Worm (Caenorhabditis elegans) whole organism, L2 larva: Measurements from ENCODE around the gene C10B5.3.

Experiments used
- egl-27 ChIP-seq: sonication (generic microtip); optimal IDR thresholded peaks from 3 replicates; lab custom pipeline; 2017; ENCODE audit warnings: missing biosample characterization, missing genetic modification reagents, missing genetic modification characterization
- gmeb-1 ChIP-seq: fragments of 150-350 bp; optimal IDR thresholded peaks from 2 replicates; lab custom pipeline; 2014; ENCODE audit warnings: missing biosample characterization, missing genetic modification characterization
- ztf-11 ChIP-seq: sonication (generic microtip); optimal IDR thresholded peaks from 2 replicates; lab custom pipeline; 2017; ENCODE audit warnings: missing biosample characterization, missing genetic modification characterization

ce11 chrV:8552460-8552859 is 35.5 kb downstream of the C10B5.3 start, which contains the start of gene acr-15:
- TF ChIP-seq ztf-11: no peak
- TF ChIP-seq egl-27: no peak
- TF ChIP-seq gmeb-1 (tag; lab: Kevin White, UChicago): no peak
